Worm (Caenorhabditis elegans) whole organism, L1 larva: ENCODE results near the gene F28H7.3.
A peak's percentile ranks its signal among the peaks of the same experiment; 100 is the strongest.

Experiments
- C34B4.2 ChIP-seq: sonication (generic microtip); optimal IDR thresholded peaks from 2 replicates; lab custom pipeline; 2017; ENCODE audit warnings: mild to moderate bottlenecking, missing genetic modification characterization, missing compliant biosample characterization
- aly-2 ChIP-seq: fragments of 150-350 bp; optimal IDR thresholded peaks from 2 replicates; lab custom pipeline; 2014; ENCODE audit warnings: missing biosample characterization, missing genetic modification characterization
- blmp-1 ChIP-seq: fragments of 150-350 bp; optimal IDR thresholded peaks from 2 replicates; lab custom pipeline; 2014; ENCODE audit warnings: missing biosample characterization, missing genetic modification characterization
- mep-1 ChIP-seq: fragments of 150-350 bp; optimal IDR thresholded peaks from 2 replicates; lab custom pipeline; 2014; ENCODE audit warnings: missing biosample characterization, missing genetic modification characterization
- nhr-11 ChIP-seq: fragments of 150-350 bp; optimal IDR thresholded peaks from 2 replicates; lab custom pipeline; 2014; ENCODE audit warnings: missing biosample characterization, missing genetic modification characterization
- nhr-12 ChIP-seq: sonication (generic microtip); optimal IDR thresholded peaks from 2 replicates; lab custom pipeline; 2017; ENCODE audit warnings: missing biosample characterization, missing genetic modification characterization
- tbx-2 ChIP-seq: sonication (generic microtip); optimal IDR thresholded peaks from 2 replicates; lab custom pipeline; 2016; ENCODE audit warnings: missing genetic modification characterization, missing compliant biosample characterization
- unc-130 ChIP-seq: fragments of 150-350 bp; optimal IDR thresholded peaks from 2 replicates; lab custom pipeline; 2017; ENCODE audit warnings: missing biosample characterization, missing genetic modification characterization, inconsistent platforms

DNA sequence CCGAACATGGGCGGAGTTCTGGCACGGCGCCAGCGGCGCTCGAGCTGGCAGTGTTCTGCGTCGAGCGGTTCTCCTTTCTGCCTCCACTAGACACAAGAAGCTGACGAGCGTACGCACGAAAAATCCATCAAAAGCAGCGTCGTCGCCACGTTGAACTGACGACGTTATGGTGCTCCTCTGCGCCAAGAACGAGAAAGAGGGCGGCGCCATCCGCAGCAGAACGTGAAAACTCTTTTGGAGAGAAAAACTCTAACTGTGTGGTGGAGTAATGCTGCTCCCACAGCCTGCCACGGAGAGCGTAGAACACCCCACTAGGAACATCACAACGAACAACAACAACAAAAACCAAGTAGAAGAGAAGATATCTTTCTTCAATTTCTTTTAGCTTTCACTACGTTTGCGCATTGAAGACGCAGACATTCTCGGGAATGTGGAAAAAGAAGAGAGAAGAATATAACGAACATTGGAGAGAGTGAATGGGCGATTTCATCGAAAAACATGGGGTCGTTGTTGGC lies 28.6 kb downstream of the F28H7.3 start:
- TF ChIP-seq blmp-1 (tag; lab: Kevin White, UChicago) (peak; percentile 99), nhr-11 (tag; lab: Kevin White, UChicago) (no peak), tbx-2 (tag; lab: Kevin White, UChicago) (no peak), C34B4.2 (tag; lab: Kevin White, UChicago) (no peak), nhr-12 (tag; lab: Kevin White, UChicago) (no peak), mep-1 (tag; lab: Kevin White, UChicago) (peak; percentile 39), unc-130 (no peak), aly-2 (tag; lab: Kevin White, UChicago) (no peak)
